Worm (Caenorhabditis elegans): Measurements from ENCODE around the gene gst-6.
A peak's percentile ranks its signal among the peaks of the same experiment; 100 is the strongest.
"Not testable (repeated sequence)": the region's sequence is repeated elsewhere in the genome, so short reads cannot be mapped to it uniquely, and the experiment has no call there.

Gene gst-6

DNA sequence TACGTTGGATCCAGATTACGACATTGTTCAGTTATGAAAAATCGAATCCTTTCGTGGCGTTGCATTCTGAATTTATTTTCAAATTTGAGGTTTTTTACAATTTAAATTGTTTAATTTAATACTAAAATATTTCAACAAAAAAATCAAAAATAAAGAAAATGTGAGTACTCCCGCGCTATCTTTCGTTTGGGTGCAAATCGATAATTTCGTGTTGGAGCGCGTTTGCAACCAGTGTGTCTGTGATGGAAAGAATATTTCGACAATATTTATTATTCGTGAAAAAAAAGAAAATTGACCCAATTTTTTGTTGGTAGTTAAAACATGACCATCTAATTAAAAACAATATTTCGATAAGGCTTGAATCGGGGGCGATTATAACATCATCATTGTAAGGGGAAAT lies 22.3 kb downstream of the gst-6 start, which contains the start of gene R05F9.9 (continued):
- TF ChIP-seq ets-5 (GFP tag; IDR thresholded peaks at IDR 0.05) (no peak), nhr-237 (tag; optimal IDR thresholded peaks at IDR 0.05) (no peak), nhr-71 (tag; optimal IDR thresholded peaks at IDR 0.05) (peak; percentile 52), pag-3 (tag; optimal IDR thresholded peaks at IDR 0.05; ENCODE audit: borderline replicate concordance, insufficient read depth) (no peak), mab-9 (GFP tag; IDR thresholded peaks at IDR 0.05) (no peak), elt-3 (tag; optimal IDR thresholded peaks at IDR 0.05) (no peak), alr-1 (tag; optimal IDR thresholded peaks at IDR 0.05; ENCODE audit: borderline replicate concordance) (no peak), ces-1 (GFP tag; optimal IDR thresholded peaks at IDR 0.05) (no peak), isw-1 (GFP tag; IDR thresholded peaks at IDR 0.05) (no peak), nhr-12 (tag; optimal IDR thresholded peaks at IDR 0.05) (no peak), tlp-1 (tag; optimal IDR thresholded peaks at IDR 0.05) (no peak), dpl-1 (GFP tag; optimal IDR thresholded peaks at IDR 0.05) (peak; percentile 24 to 73 (median 28)), lin-13 (GFP tag; optimal IDR thresholded peaks at IDR 0.05) (no peak), nhr-90 (tag; optimal IDR thresholded peaks at IDR 0.05; ENCODE audit: poor library complexity) (peak; percentile 4), lin-15B (tag; optimal IDR thresholded peaks at IDR 0.05) (no peak), irx-1 (tag; optimal IDR thresholded peaks at IDR 0.05) (no peak), hlh-4 (tag; optimal IDR thresholded peaks at IDR 0.05) (no peak), nhr-28 (tag; optimal IDR thresholded peaks at IDR 0.05) (no peak), Y116A8C.19 (tag; optimal IDR thresholded peaks at IDR 0.05; ENCODE audit: borderline replicate concordance) (no peak), fkh-8 (tag; optimal IDR thresholded peaks at IDR 0.05) (no peak), F16B12.6 (tag; optimal IDR thresholded peaks at IDR 0.05) (no peak), fos-1 (tag; optimal IDR thresholded peaks at IDR 0.05) (no peak), nhr-47 (tag; optimal IDR thresholded peaks at IDR 0.05) (peak; percentile 3), hlh-17 (GFP tag; optimal IDR thresholded peaks at IDR 0.05; ENCODE audit: borderline replicate concordance) (no peak), blmp-1 (tag; optimal IDR thresholded peaks at IDR 0.05) (peak; percentile 37), fkh-4 (tag; optimal IDR thresholded peaks at IDR 0.05; ENCODE audit: borderline replicate concordance) (no peak), unc-86 (tag; optimal IDR thresholded peaks at IDR 0.05) (no peak), zip-4 (GFP tag; optimal IDR thresholded peaks at IDR 0.05) (no peak), snpc-4 (tag; optimal IDR thresholded peaks at IDR 0.05) (no peak), sptf-1 (tag; optimal IDR thresholded peaks at IDR 0.05) (no peak)

- not testable (repeated sequence) for TF ChIP-seq dpl-1 (GFP tag; optimal IDR thresholded peaks at IDR 0.05); mab-9 (GFP tag; IDR thresholded peaks at IDR 0.05); aly-2 (tag; optimal IDR thresholded peaks at IDR 0.05)
These were observed 24.0 kb downstream of the gst-6 start, which contains the start of gene sgt-1 for ce11 chrII:4903696-4904095. Gene sgt-1 (minus strand): TSS chrII:4903796.

- TF ChIP-seq unc-98 (GFP tag; IDR thresholded peaks at IDR 0.05) = no peak
- no peak for TF ChIP-seq ets-5 (GFP tag; IDR thresholded peaks at IDR 0.05)
- TF ChIP-seq alr-1 (tag; optimal IDR thresholded peaks at IDR 0.05; ENCODE audit: borderline replicate concordance) = no peak
- no peak for TF ChIP-seq unc-30 (tag; optimal IDR thresholded peaks at IDR 0.05)
- TF ChIP-seq lin-15B (tag; optimal IDR thresholded peaks at IDR 0.05) = peak; percentile 34
- no peak for TF ChIP-seq zag-1 (tag; optimal IDR thresholded peaks at IDR 0.05)
- no peak for TF ChIP-seq lin-39 (tag; optimal IDR thresholded peaks at IDR 0.05)
- TF ChIP-seq unc-86 (tag; optimal IDR thresholded peaks at IDR 0.05) = peak; percentile 40
- TF ChIP-seq grh-1 (GFP tag; IDR thresholded peaks at IDR 0.05) = no peak
- TF ChIP-seq hlh-4 (tag; optimal IDR thresholded peaks at IDR 0.05) = no peak
- TF ChIP-seq pqm-1 (tag; optimal IDR thresholded peaks at IDR 0.05) = no peak
- peak; percentile 87 for TF ChIP-seq lin-14 (GFP tag; optimal IDR thresholded peaks at IDR 0.05)
- TF ChIP-seq nhr-19 (GFP tag; conservative IDR thresholded peaks at IDR 0.05) = peak; percentile 61
- TF ChIP-seq nhr-76 (tag; optimal IDR thresholded peaks at IDR 0.05) = no peak
- TF ChIP-seq hlh-17 (GFP tag; optimal IDR thresholded peaks at IDR 0.05; ENCODE audit: borderline replicate concordance) = no peak
- TF ChIP-seq dsc-1 (tag; optimal IDR thresholded peaks at IDR 0.05) = peak; percentile 56
- TF ChIP-seq mep-1 (tag; optimal IDR thresholded peaks at IDR 0.05) = peak; percentile 85
- TF ChIP-seq lin-35 (GFP tag; optimal IDR thresholded peaks at IDR 0.05) = peak; percentile 77 to 81
- no peak for TF ChIP-seq ama-1 (optimal IDR thresholded peaks at IDR 0.05)
- no peak for TF ChIP-seq C34B4.2 (tag; optimal IDR thresholded peaks at IDR 0.05)
- peak; percentile 87 for TF ChIP-seq rnt-1 (tag; optimal IDR thresholded peaks at IDR 0.05)
- peak; percentile 31 for TF ChIP-seq nhr-77 (tag; optimal IDR thresholded peaks at IDR 0.05)
- TF ChIP-seq nhr-12 (tag; optimal IDR thresholded peaks at IDR 0.05) = no peak
- TF ChIP-seq sup-37 (GFP tag; optimal IDR thresholded peaks at IDR 0.05) = no peak
- TF ChIP-seq nhr-11 (tag; optimal IDR thresholded peaks at IDR 0.05) = no peak
- peak; percentile 67 for TF ChIP-seq tbx-2 (tag; optimal IDR thresholded peaks at IDR 0.05)
- TF ChIP-seq mab-9 (GFP tag; IDR thresholded peaks at IDR 0.05) = no peak
These were observed 24.6 kb downstream of the gst-6 start for ce11 chrII:4904277-4904676.
